Worm (Caenorhabditis elegans) whole organism, late embryonic: ENCODE measurements around the gene F34H10.1.

ENCODE experiments used
- C38D4.7 ChIP-seq: fragments of 200-800 bp; sonication (Bioruptor generic); optimal IDR thresholded peaks from 2 replicates; lab custom pipeline; 2018; ENCODE audit warnings: mild to moderate bottlenecking, missing genetic modification characterization, moderate library complexity, missing compliant biosample characterization
- T23F11.4 ChIP-seq: fragments of 200-800 bp; sonication (Bioruptor generic); optimal IDR thresholded peaks from 2 replicates; lab custom pipeline; 2018; ENCODE audit warnings: mild to moderate bottlenecking, missing genetic modification characterization, missing compliant biosample characterization
- ceh-22 ChIP-seq: sonication (generic microtip); optimal IDR thresholded peaks from 2 replicates; lab custom pipeline; 2017; ENCODE audit warnings: missing biosample characterization, missing genetic modification characterization
- che-1 ChIP-seq: sonication (generic microtip); optimal IDR thresholded peaks from 2 replicates; lab custom pipeline; 2016; ENCODE audit warnings: mild to moderate bottlenecking, missing genetic modification characterization, missing compliant biosample characterization
- ets-4 ChIP-seq: sonication (generic microtip); optimal IDR thresholded peaks from 2 replicates; lab custom pipeline; 2016; ENCODE audit warnings: missing genetic modification characterization, missing compliant biosample characterization
- fkh-10 ChIP-seq: fragments of 150-350 bp; optimal IDR thresholded peaks from 2 replicates; lab custom pipeline; 2014; ENCODE audit warnings: missing biosample characterization, missing genetic modification reagents, missing genetic modification characterization
- hlh-8 ChIP-seq: sonication (generic microtip); optimal IDR thresholded peaks from 2 replicates; lab custom pipeline; 2016; ENCODE audit warnings: missing genotype, missing genetic modification characterization, missing compliant biosample characterization
- mec-3 ChIP-seq: sonication (generic microtip); optimal IDR thresholded peaks from 2 replicates; lab custom pipeline; 2016; ENCODE audit warnings: borderline replicate concordance, missing genetic modification characterization, missing compliant biosample characterization
- nfya-1 ChIP-seq: sonication (generic microtip); optimal IDR thresholded peaks from 2 replicates; lab custom pipeline; 2017; ENCODE audit warnings: missing genetic modification characterization, mild to moderate bottlenecking, missing compliant biosample characterization, antibody characterized with exemption, moderate library complexity
- pha-4 ChIP-seq: fragments of 150-350 bp; optimal IDR thresholded peaks from 2 replicates; lab custom pipeline; 2018; ENCODE audit warnings: missing biosample characterization, missing genetic modification reagents, missing genetic modification characterization
- sdc-2 ChIP-seq: sonication (generic microtip); optimal IDR thresholded peaks from 2 replicates; lab custom pipeline; 2016; ENCODE audit warnings: missing genotype, missing genetic modification characterization, missing compliant biosample characterization
- tbx-2 ChIP-seq: sonication (generic microtip); optimal IDR thresholded peaks from 2 replicates; lab custom pipeline; 2016; ENCODE audit warnings: missing genetic modification characterization, missing compliant biosample characterization

ce11 chrX:9635376-9635775, 9.5 kb downstream of the F34H10.1 start, which contains the start of gene F34H10.5:
- TF ChIP-seq sdc-2 (tag; lab: Kevin White, UChicago) (no peak), nfya-1 (tag; lab: Kevin White, UChicago) (no peak), fkh-10 (GFP tag; lab: Kevin White, UChicago) (no peak), T23F11.4 (GFP tag; lab: Kevin White, UChicago) (no peak), C38D4.7 (GFP tag; lab: Kevin White, UChicago) (no peak), tbx-2 (no peak), pha-4 (tag; lab: Kevin White, UChicago) (no peak), hlh-8 (tag; lab: Kevin White, UChicago) (no peak), ceh-22 (tag; lab: Kevin White, UChicago) (no peak), ets-4 (tag; lab: Kevin White, UChicago) (no peak), mec-3 (tag; lab: Kevin White, UChicago) (no peak), che-1 (tag; lab: Kevin White, UChicago) (no peak)
